Fruit fly (Drosophila melanogaster) whole organism, adult: ENCODE measurements around the gene uif.

Experiments used
- CG11617 ChIP-seq: fragments of 200-800 bp; sonication (Bioruptor generic); optimal IDR thresholded peaks from 2 replicates; lab custom pipeline; 2017; ENCODE audit warnings: mild to moderate bottlenecking, missing biosample characterization, missing genetic modification reagents, missing genetic modification characterization
- CG12768 ChIP-seq: fragments of 200-800 bp; sonication (Bioruptor generic); optimal IDR thresholded peaks from 2 replicates; lab custom pipeline; 2017; ENCODE audit warnings: missing biosample characterization, missing genetic modification characterization, mild to moderate bottlenecking, moderate library complexity, missing genetic modification reagents
- CG14711 ChIP-seq: fragments of 200-800 bp; sonication (Bioruptor generic); optimal IDR thresholded peaks from 2 replicates; lab custom pipeline; 2018; ENCODE audit warnings: missing biosample characterization, mild to moderate bottlenecking, missing genetic modification characterization, moderate library complexity
- CG1620 ChIP-seq: fragments of 200-800 bp; sonication (Bioruptor generic); optimal IDR thresholded peaks from 2 replicates; lab custom pipeline; 2016; ENCODE audit warnings: missing biosample characterization, missing genetic modification characterization
- CG5204 ChIP-seq: fragments of 200-800 bp; sonication (Bioruptor generic); optimal IDR thresholded peaks from 2 replicates; lab custom pipeline; 2016; ENCODE audit warnings: missing biosample characterization, missing genetic modification characterization
- CG7045 ChIP-seq: fragments of 200-800 bp; sonication (Bioruptor generic); optimal IDR thresholded peaks from 2 replicates; lab custom pipeline; 2017; ENCODE audit warnings: missing biosample characterization, mild to moderate bottlenecking, missing genetic modification characterization
- CG7101 ChIP-seq: fragments of 200-800 bp; sonication (Bioruptor generic); optimal IDR thresholded peaks from 2 replicates; lab custom pipeline; 2018; ENCODE audit warnings: missing biosample characterization, mild to moderate bottlenecking, missing genetic modification characterization, moderate library complexity
- Clk ChIP-seq: fragments of 200-800 bp; sonication (Bioruptor generic); optimal IDR thresholded peaks from 2 replicates; lab custom pipeline; 2017; ENCODE audit warnings: missing biosample characterization, missing genetic modification characterization
- Crg-1 ChIP-seq: fragments of 200-800 bp; sonication (Bioruptor generic); optimal IDR thresholded peaks from 2 replicates; lab custom pipeline; 2016; ENCODE audit warnings: missing biosample characterization, missing genetic modification characterization
- Hr96 ChIP-seq: fragments of 200-800 bp; sonication (Bioruptor generic); optimal IDR thresholded peaks from 2 replicates; lab custom pipeline; 2016; ENCODE audit warnings: missing biosample characterization, missing genetic modification characterization
- Mnt ChIP-seq: fragments of 200-800 bp; sonication (Bioruptor generic); optimal IDR thresholded peaks from 2 replicates; lab custom pipeline; 2016; ENCODE audit warnings: missing biosample characterization, mild to moderate bottlenecking, missing genetic modification characterization
- bab1 ChIP-seq: fragments of 200-800 bp; sonication (Bioruptor generic); optimal IDR thresholded peaks from 3 replicates; lab custom pipeline; 2019; ENCODE audit warnings: missing biosample characterization, mild to moderate bottlenecking, missing genetic modification characterization, moderate library complexity
- cic ChIP-seq: fragments of 200-800 bp; sonication (Bioruptor generic); optimal IDR thresholded peaks from 2 replicates; lab custom pipeline; 2017; ENCODE audit warnings: missing biosample characterization, mild to moderate bottlenecking, missing genetic modification characterization, moderate library complexity
- cnc ChIP-seq, 2 experiments: fragments of >200 bp; optimal IDR thresholded peaks; 2 replicates each; lab custom pipeline; 2017
- kay ChIP-seq: fragments of 200-800 bp; sonication (Bioruptor generic); peaks from one replicate; lab custom pipeline; 2016; ENCODE audit warnings: missing biosample characterization, missing genetic modification characterization, borderline replicate concordance
- ovo ChIP-seq: fragments of 200-800 bp; sonication (Bioruptor generic); optimal IDR thresholded peaks from 2 replicates; lab custom pipeline; 2016; ENCODE audit warnings: missing biosample characterization, missing genetic modification characterization
- pad ChIP-seq: fragments of 200-800 bp; sonication (Bioruptor generic); optimal IDR thresholded peaks from 3 replicates; lab custom pipeline; 2017; ENCODE audit warnings: missing biosample characterization, missing genetic modification characterization, mild to moderate bottlenecking, moderate library complexity, missing genetic modification reagents
- tj ChIP-seq: fragments of 200-800 bp; sonication (Bioruptor generic); optimal IDR thresholded peaks from 3 replicates; lab custom pipeline; 2017; ENCODE audit warnings: missing biosample characterization, mild to moderate bottlenecking, missing genetic modification characterization, moderate library complexity

Gene uif

DNA sequence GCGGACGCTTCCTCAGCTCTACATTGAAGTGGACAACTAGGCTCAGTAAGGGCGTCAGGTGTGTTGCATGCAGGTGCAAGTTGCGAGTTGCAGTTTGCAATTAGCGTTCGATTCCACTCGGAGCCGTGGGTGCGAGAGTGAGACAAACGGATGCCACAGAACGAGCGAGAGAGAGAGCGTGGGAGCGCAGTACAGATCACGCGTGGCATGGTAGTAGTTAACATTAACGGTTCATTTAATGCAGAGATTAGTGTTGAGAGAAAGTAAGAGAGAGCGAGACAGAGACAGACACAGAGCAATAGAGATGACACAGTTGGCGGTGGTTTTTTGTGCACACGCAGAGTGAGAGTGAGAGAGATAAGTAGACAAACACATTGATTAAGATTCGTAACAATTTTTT, 70.5 kb downstream of the uif start:
- TF ChIP-seq CG7101 (no peak), CG11617 (no peak), CG14711 (no peak), CG5204 (GFP tag; lab: Kevin White, UChicago) (no peak), ovo (GFP tag; lab: Kevin White, UChicago) (no peak), Mnt (GFP tag; lab: Kevin White, UChicago) (no peak), Clk (GFP tag; lab: Kevin White, UChicago) (no peak), tj (GFP tag; lab: Kevin White, UChicago) (no peak)

- no peak for TF ChIP-seq Crg-1 (GFP tag; lab: Kevin White, UChicago)
- no peak for TF ChIP-seq CG7045
- peak; percentile 78 for TF ChIP-seq kay (GFP tag; lab: Kevin White, UChicago)
Measured at dm6 chr2L:6931821-6932220, 78.3 kb downstream of the uif start, which contains the start of gene CG43232. Gene CG43232, plus strand, starts transcription at chr2L:6932121.

DNA sequence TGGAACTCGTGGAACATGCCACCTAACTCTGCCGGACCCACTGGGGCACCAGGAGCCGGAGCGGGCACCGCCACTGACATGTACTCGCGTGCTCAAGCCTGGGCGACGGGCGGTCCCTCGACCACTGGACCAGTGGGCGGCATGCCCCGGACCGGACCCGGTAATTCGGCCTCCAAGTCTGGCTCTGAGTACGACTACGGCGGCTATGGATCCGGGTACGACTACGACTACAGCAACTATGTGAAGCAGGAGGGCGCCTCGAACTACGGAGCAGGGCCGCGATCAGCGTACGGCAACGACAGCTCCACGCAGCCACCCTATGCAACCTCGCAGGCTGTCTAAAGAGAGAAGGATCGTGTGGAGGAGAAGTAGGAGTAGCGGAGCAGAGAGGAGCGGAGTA, 85.0 kb downstream of the uif start:
- no peak for TF ChIP-seq CG11617
- no peak for TF ChIP-seq bab1 (GFP tag; lab: Kevin White, UChicago)
- no peak for TF ChIP-seq Crg-1 (GFP tag; lab: Kevin White, UChicago)
- no peak for TF ChIP-seq cnc (optimal IDR thresholded peaks at IDR 0.05; lab: Kevin White, UChicago)
- TF ChIP-seq Mnt (GFP tag; lab: Kevin White, UChicago) = no peak
- no peak for TF ChIP-seq cic (GFP tag; lab: Kevin White, UChicago)
- TF ChIP-seq CG1620 (GFP tag; lab: Kevin White, UChicago) = no peak
- TF ChIP-seq CG12768 (GFP tag; lab: Kevin White, UChicago) = no peak
- TF ChIP-seq ovo (GFP tag; lab: Kevin White, UChicago) = no peak
- TF ChIP-seq pad = no peak
- no peak for TF ChIP-seq tj (GFP tag; lab: Kevin White, UChicago)
- no peak for TF ChIP-seq Hr96 (GFP tag; lab: Kevin White, UChicago)
- TF ChIP-seq CG7101 = no peak
- no peak for TF ChIP-seq kay (GFP tag; lab: Kevin White, UChicago)
